Fruit fly (Drosophila melanogaster): ENCODE results near the gene peb.

- TF ChIP-seq CTCF (optimal IDR thresholded peaks at IDR 0.05) (no peak), CG8478 (optimal IDR thresholded peaks at IDR 0.05) (no peak)
Observed at dm6 chrX:4614325-4614724, 3.0 kb upstream of the peb start.

Data from S2 (cell line).